Fruit fly (Drosophila melanogaster) whole organism, embryonic: ENCODE measurements around the gene CG3703.
A peak's percentile ranks its signal among the peaks of the same experiment; 100 is the strongest.

Source experiments
- Awh ChIP-seq: fragments of 200-800 bp; sonication (Bioruptor generic); IDR thresholded peaks from 2 replicates; pipeline ENCODE4, ENCODE4 v1.3.6; 2022; ENCODE audit warnings: missing biosample characterization, missing genetic modification characterization
- CG10321 ChIP-seq: fragments of 200-800 bp; sonication (Bioruptor generic); IDR thresholded peaks from 2 replicates; pipeline ENCODE4 v1.3.6; 2022; ENCODE audit warnings: missing biosample characterization, missing genetic modification characterization
- CG10565 ChIP-seq: fragments of 200-800 bp; sonication (Bioruptor generic); optimal IDR thresholded peaks from 3 replicates; lab custom pipeline; 2016; ENCODE audit warnings: missing biosample characterization, mild to moderate bottlenecking, missing genetic modification characterization
- CG12391 ChIP-seq: fragments of 200-800 bp; sonication (Bioruptor generic); optimal IDR thresholded peaks from 3 replicates; lab custom pipeline; 2018; ENCODE audit warnings: missing biosample characterization, mild to moderate bottlenecking, missing genetic modification characterization, moderate library complexity
- CG13424 ChIP-seq: fragments of 200-800 bp; sonication (Bioruptor generic); optimal IDR thresholded peaks from 2 replicates; lab custom pipeline; 2019; ENCODE audit warnings: missing biosample characterization, mild to moderate bottlenecking, missing genetic modification characterization, moderate library complexity
- CG13894 ChIP-seq: fragments of 200-800 bp; sonication (Bioruptor generic); optimal IDR thresholded peaks from 3 replicates; lab custom pipeline; 2018; ENCODE audit warnings: missing biosample characterization, mild to moderate bottlenecking, missing genetic modification characterization, moderate library complexity
- CG1647 ChIP-seq: fragments of 200-800 bp; sonication (Bioruptor generic); optimal IDR thresholded peaks from 3 replicates; lab custom pipeline; 2016; ENCODE audit warnings: missing biosample characterization, missing genetic modification characterization
- CG17328 ChIP-seq: fragments of 200-800 bp; sonication (Bioruptor generic); IDR thresholded peaks from 2 replicates; pipeline ENCODE4 v1.3.6; 2022; ENCODE audit warnings: missing biosample characterization, missing genetic modification characterization
- CG17361 ChIP-seq: fragments of 200-800 bp; sonication (Bioruptor generic); IDR thresholded peaks from 3 replicates; pipeline ENCODE4 v1.3.6; 2022; ENCODE audit warnings: missing biosample characterization, missing genetic modification characterization
- CG18262 ChIP-seq: fragments of 200-800 bp; optimal IDR thresholded peaks from 3 replicates; lab custom pipeline; 2019; ENCODE audit warnings: missing biosample characterization, mild to moderate bottlenecking, missing genetic modification characterization, moderate library complexity
- CG2678 ChIP-seq: fragments of 200-800 bp; sonication (Bioruptor generic); optimal IDR thresholded peaks from 3 replicates; lab custom pipeline; 2019; ENCODE audit warnings: missing biosample characterization, mild to moderate bottlenecking, missing genetic modification characterization, moderate library complexity
- CG4424 ChIP-seq: fragments of 200-800 bp; sonication (Bioruptor generic); optimal IDR thresholded peaks from 3 replicates; lab custom pipeline; 2016; ENCODE audit warnings: missing biosample characterization, missing genetic modification characterization
- CG4707 ChIP-seq: fragments of 200-800 bp; sonication (Bioruptor generic); optimal IDR thresholded peaks from 2 replicates; lab custom pipeline; 2018; ENCODE audit warnings: missing biosample characterization, mild to moderate bottlenecking, missing genetic modification characterization, moderate library complexity
- CG6175 ChIP-seq: fragments of 200-800 bp; sonication (Bioruptor generic); IDR thresholded peaks from 3 replicates; pipeline ENCODE4 v1.3.6; 2022; ENCODE audit warnings: missing biosample characterization, missing genetic modification characterization
- CG6254 ChIP-seq: fragments of 200-800 bp; sonication (Bioruptor generic); optimal IDR thresholded peaks from 3 replicates; lab custom pipeline; 2017; ENCODE audit warnings: mild to moderate bottlenecking, missing biosample characterization, missing genetic modification reagents, missing genetic modification characterization
- CG7987 ChIP-seq: fragments of 200-800 bp; sonication (Bioruptor generic); optimal IDR thresholded peaks from 2 replicates; lab custom pipeline; 2018; ENCODE audit warnings: missing biosample characterization, mild to moderate bottlenecking, missing genetic modification characterization, moderate library complexity
- CG9727 ChIP-seq: fragments of 200-800 bp; sonication (Bioruptor generic); optimal IDR thresholded peaks from 3 replicates; lab custom pipeline; 2017; ENCODE audit warnings: missing biosample characterization, mild to moderate bottlenecking, missing genetic modification characterization
- Dip3 ChIP-seq: fragments of 200-800 bp; sonication (Bioruptor generic); optimal IDR thresholded peaks from 3 replicates; lab custom pipeline; 2016; ENCODE audit warnings: missing biosample characterization, missing genetic modification characterization
- GATAe ChIP-seq: fragments of 200-800 bp; sonication (Bioruptor generic); conservative IDR thresholded peaks from 2 replicates; pipeline ENCODE4 v1.3.6; 2022; ENCODE audit warnings: missing biosample characterization, missing genetic modification characterization
- Hey ChIP-seq: fragments of 200-800 bp; sonication (Bioruptor generic); optimal IDR thresholded peaks from 3 replicates; lab custom pipeline; 2018; ENCODE audit warnings: missing biosample characterization, mild to moderate bottlenecking, missing genetic modification characterization
- Hr3 ChIP-seq: fragments of 200-800 bp; sonication (Bioruptor generic); optimal IDR thresholded peaks from 3 replicates; lab custom pipeline; 2016; ENCODE audit warnings: missing biosample characterization, missing genetic modification characterization
- Hsf ChIP-seq: fragments of 200-800 bp; sonication (Bioruptor generic); optimal IDR thresholded peaks from 3 replicates; lab custom pipeline; 2016; ENCODE audit warnings: missing biosample characterization, missing genetic modification characterization
- Myb ChIP-seq: fragments of 200-800 bp; sonication (Bioruptor generic); optimal IDR thresholded peaks from 2 replicates; lab custom pipeline; 2016; ENCODE audit warnings: missing biosample characterization, missing genetic modification characterization
- NK7.1 ChIP-seq: fragments of 200-800 bp; sonication (Bioruptor generic); optimal IDR thresholded peaks from 3 replicates; lab custom pipeline; 2016; ENCODE audit warnings: missing biosample characterization, missing genetic modification characterization
- Poxn ChIP-seq: fragments of 200-800 bp; sonication (Bioruptor generic); IDR thresholded peaks from 2 replicates; pipeline ENCODE4 v1.3.6; 2022; ENCODE audit warnings: missing biosample characterization, missing genetic modification characterization
- Sox100B ChIP-seq: fragments of 200-800 bp; sonication (Bioruptor generic); optimal IDR thresholded peaks from 3 replicates; lab custom pipeline; 2018; ENCODE audit warnings: missing biosample characterization, mild to moderate bottlenecking, missing genetic modification characterization
- Sry-β ChIP-seq: fragments of 200-800 bp; sonication (Bioruptor generic); optimal IDR thresholded peaks from 2 replicates; lab custom pipeline; 2018; ENCODE audit warnings: missing biosample characterization, mild to moderate bottlenecking, missing genetic modification characterization, moderate library complexity
- Sry-δ ChIP-seq: fragments of 200-800 bp; sonication (Bioruptor generic); optimal IDR thresholded peaks from 2 replicates; lab custom pipeline; 2016; ENCODE audit warnings: missing biosample characterization, missing genetic modification characterization
- caup ChIP-seq: fragments of 200-800 bp; sonication (Bioruptor generic); optimal IDR thresholded peaks from 3 replicates; lab custom pipeline; 2017; ENCODE audit warnings: missing biosample characterization, mild to moderate bottlenecking, missing genetic modification characterization, moderate library complexity; ENCODE audit not compliant: severe bottlenecking
- ci ChIP-seq: fragments of 200-800 bp; sonication (Bioruptor generic); IDR thresholded peaks from 3 replicates; pipeline ENCODE4 v1.3.6; 2022; ENCODE audit warnings: missing biosample characterization, missing genetic modification characterization
- croc ChIP-seq: fragments of 200-800 bp; sonication (Bioruptor generic); conservative IDR thresholded peaks from 3 replicates; pipeline ENCODE4 v1.3.6; 2022; ENCODE audit warnings: missing biosample characterization, missing genetic modification characterization
- crol ChIP-seq: fragments of 200-800 bp; sonication (Bioruptor generic); IDR thresholded peaks from 2 replicates; pipeline ENCODE4 v1.3.6; 2022; ENCODE audit warnings: missing biosample characterization, missing genetic modification characterization
- dimm ChIP-seq: fragments of 200-800 bp; sonication (Bioruptor generic); IDR thresholded peaks from 2 replicates; pipeline ENCODE4 v1.3.6; 2022; ENCODE audit warnings: missing biosample characterization, missing genetic modification characterization
- dmrt11E ChIP-seq: fragments of 200-800 bp; sonication (Bioruptor generic); optimal IDR thresholded peaks from 3 replicates; lab custom pipeline; 2018; ENCODE audit warnings: missing biosample characterization, mild to moderate bottlenecking, missing genetic modification characterization, moderate library complexity
- dmrt99B ChIP-seq: fragments of 200-800 bp; sonication (Bioruptor generic); optimal IDR thresholded peaks from 2 replicates; lab custom pipeline; 2018; ENCODE audit warnings: missing biosample characterization, mild to moderate bottlenecking, missing genetic modification characterization, moderate library complexity
- gsb ChIP-seq: fragments of 200-800 bp; sonication (Bioruptor generic); IDR thresholded peaks from 2 replicates; pipeline ENCODE4 v1.3.6; 2022; ENCODE audit warnings: missing biosample characterization, missing genetic modification characterization
- gsb-n ChIP-seq: fragments of 200-800 bp; sonication (Bioruptor generic); optimal IDR thresholded peaks from 3 replicates; lab custom pipeline; 2018; ENCODE audit warnings: missing biosample characterization, mild to moderate bottlenecking, missing genetic modification characterization
- gt ChIP-seq: fragments of 200-800 bp; sonication (Bioruptor generic); IDR thresholded peaks from 2 replicates; pipeline ENCODE4 v1.3.6; 2022; ENCODE audit warnings: missing biosample characterization, missing genetic modification characterization
- hbn ChIP-seq: fragments of 200-800 bp; sonication (Bioruptor generic); IDR thresholded peaks from 2 replicates; pipeline ENCODE4 v1.3.6; 2022; ENCODE audit warnings: missing biosample characterization, missing genetic modification characterization; ENCODE audit not compliant: partially characterized antibody
- jigr1 ChIP-seq: fragments of 200-800 bp; sonication (Bioruptor generic); IDR thresholded peaks from 3 replicates; pipeline ENCODE4 v1.3.6; 2022; ENCODE audit warnings: missing biosample characterization, missing genetic modification characterization
- jumu ChIP-seq: fragments of 200-800 bp; sonication (Bioruptor generic); optimal IDR thresholded peaks from 3 replicates; lab custom pipeline; 2016; ENCODE audit warnings: missing biosample characterization, missing genetic modification characterization
- lab ChIP-seq: fragments of 200-800 bp; sonication (Bioruptor generic); optimal IDR thresholded peaks from 3 replicates; lab custom pipeline; 2017; ENCODE audit warnings: missing biosample characterization, missing genetic modification characterization, mild to moderate bottlenecking, moderate library complexity, missing genetic modification reagents
- peb ChIP-seq: fragments of 200-800 bp; sonication (Bioruptor generic); IDR thresholded peaks from 2 replicates; pipeline ENCODE4 v1.3.6; 2022; ENCODE audit warnings: missing biosample characterization, missing genetic modification characterization
- row ChIP-seq: fragments of 200-800 bp; sonication (Bioruptor generic); IDR thresholded peaks from 3 replicates; pipeline ENCODE4 v1.3.6; 2022; ENCODE audit warnings: missing biosample characterization, missing genetic modification characterization
- slp2 ChIP-seq: fragments of 200-800 bp; sonication (Bioruptor generic); optimal IDR thresholded peaks from 2 replicates; lab custom pipeline; 2016; ENCODE audit warnings: missing biosample characterization, missing genetic modification characterization
- so ChIP-seq: fragments of 200-800 bp; sonication (Bioruptor generic); IDR thresholded peaks from 3 replicates; pipeline ENCODE4 v1.3.6; 2022; ENCODE audit warnings: missing biosample characterization, missing genetic modification characterization
- sob ChIP-seq: fragments of 200-800 bp; sonication (Bioruptor generic); IDR thresholded peaks from 2 replicates; pipeline ENCODE4 v1.3.6; 2022; ENCODE audit warnings: missing biosample characterization, missing genetic modification characterization
- twi ChIP-seq: fragments of 200-800 bp; optimal IDR thresholded peaks from 2 replicates; lab custom pipeline; 2019; ENCODE audit warnings: missing biosample characterization, mild to moderate bottlenecking, missing genetic modification characterization, moderate library complexity
- vnd ChIP-seq: fragments of 200-800 bp; sonication (Bioruptor generic); IDR thresholded peaks from 3 replicates; pipeline ENCODE4 v1.3.6; 2022; ENCODE audit warnings: missing biosample characterization, missing genetic modification characterization; ENCODE audit not compliant: partially characterized antibody

CG3703 gene

DNA sequence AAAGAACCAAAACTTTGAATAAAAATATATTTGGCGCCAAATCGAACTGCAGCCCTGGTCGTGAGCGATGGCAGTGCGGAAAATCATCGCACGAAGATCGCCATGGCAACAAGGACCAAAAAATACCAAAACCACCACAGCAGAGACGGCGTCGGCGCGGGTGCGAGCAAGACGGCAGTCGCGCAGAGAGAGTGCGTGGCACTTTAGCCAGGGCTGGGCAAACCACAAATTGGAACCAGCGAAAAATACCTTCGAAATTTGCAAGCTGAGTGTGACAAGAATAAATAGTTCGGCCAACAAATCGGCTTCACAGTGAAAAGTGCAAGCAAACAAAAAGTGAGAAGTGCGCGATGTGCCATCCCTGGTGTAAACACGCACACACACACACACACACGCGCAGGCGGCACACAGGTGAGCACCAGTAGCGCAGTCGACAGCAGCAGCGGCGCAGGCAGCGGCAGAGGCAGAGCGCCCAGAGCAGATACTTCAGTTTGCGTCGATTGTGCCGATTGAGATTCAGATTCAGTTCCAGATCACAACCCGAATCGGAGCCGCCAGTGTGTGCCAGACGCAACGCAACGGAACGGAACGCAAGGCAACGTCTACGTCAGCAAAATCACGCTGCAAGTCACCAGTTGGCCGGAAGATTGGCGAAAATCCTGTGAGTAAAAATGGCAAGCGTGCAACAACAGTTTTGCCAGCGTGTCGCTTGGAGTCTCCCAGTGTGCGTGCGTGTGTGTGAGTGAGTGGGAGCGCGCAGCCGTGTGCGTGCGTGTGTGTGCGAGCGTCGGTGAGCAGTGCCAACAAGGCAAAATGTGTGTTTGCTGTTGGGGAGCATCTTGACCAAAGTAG, 10.3 kb downstream of the CG3703 start, which contains the start of gene TRAM (continued):
- peak; percentile 99 for TF ChIP-seq sob (GFP tag; lab: Robert Waterston, UW)
- peak; percentile 97 for TF ChIP-seq Hr3 (GFP tag; lab: Kevin White, UChicago)
- peak; percentile 96 for TF ChIP-seq CG6175
- peak; percentile 97 for TF ChIP-seq CG17361 (GFP tag; lab: Robert Waterston, UW)
- no peak for TF ChIP-seq Sox100B
- peak; percentile 94 for TF ChIP-seq Sry-δ (GFP tag; lab: Kevin White, UChicago)
- TF ChIP-seq caup, result peak; percentile 98
- peak; percentile 95 for TF ChIP-seq CG18262 (tag; lab: Kevin White, UChicago)
- TF ChIP-seq Poxn (GFP tag; lab: Robert Waterston, UW), result peak; percentile 98
- TF ChIP-seq twi (tag; lab: Kevin White, UChicago), result peak; percentile 90
- TF ChIP-seq dmrt11E, result peak; percentile 97
- peak; percentile 98 for TF ChIP-seq slp2
- peak; percentile 98 for TF ChIP-seq CG4424 (GFP tag; lab: Kevin White, UChicago)
- TF ChIP-seq Sry-β, result peak; percentile 66
- TF ChIP-seq croc (GFP tag; lab: Robert Waterston, UW), result peak; percentile 99
- TF ChIP-seq peb, result peak; percentile 98
- peak; percentile 99 for TF ChIP-seq row
- peak; percentile 100 for TF ChIP-seq CG17328 (GFP tag; lab: Robert Waterston, UW)
- TF ChIP-seq hbn (GFP tag; lab: Robert Waterston, UW), result peak; percentile 69
- TF ChIP-seq CG1647 (GFP tag; lab: Kevin White, UChicago), result peak; percentile 95
- TF ChIP-seq CG10321 (GFP tag; lab: Robert Waterston, UW), result peak; percentile 91
- TF ChIP-seq dmrt99B (tag; lab: Kevin White, UChicago), result peak; percentile 98
- TF ChIP-seq CG10565, result peak; percentile 89
- peak; percentile 96 for TF ChIP-seq jigr1 (GFP tag; lab: Robert Waterston, UW)
- peak; percentile 69; the same call in 2 of the 3 replicates for TF ChIP-seq vnd (GFP tag; lab: Robert Waterston, UW)
- peak; percentile 88 for TF ChIP-seq crol
- TF ChIP-seq dimm (GFP tag; lab: Robert Waterston, UW), result peak; percentile 97
- peak; percentile 99 for TF ChIP-seq so (GFP tag; lab: Robert Waterston, UW)
- TF ChIP-seq CG2678, result peak; percentile 98
- peak; percentile 93 for TF ChIP-seq Myb (GFP tag; lab: Kevin White, UChicago)
- TF ChIP-seq ci (GFP tag; lab: Robert Waterston, UW), result peak; percentile 100
- TF ChIP-seq CG12391 (tag; lab: Kevin White, UChicago), result peak; percentile 98
- TF ChIP-seq Hsf (GFP tag; lab: Kevin White, UChicago), result peak; percentile 98
- peak; percentile 97 for TF ChIP-seq CG13894 (tag; lab: Kevin White, UChicago)
- TF ChIP-seq NK7.1 (GFP tag; lab: Kevin White, UChicago), result peak; percentile 96
- TF ChIP-seq CG9727 (GFP tag; lab: Kevin White, UChicago), result peak; percentile 99
- TF ChIP-seq CG4707 (GFP tag; lab: Kevin White, UChicago), result peak; percentile 91
- TF ChIP-seq gt (GFP tag; lab: Robert Waterston, UW), result peak; percentile 97
- TF ChIP-seq gsb, result peak; percentile 98
- peak; percentile 94 for TF ChIP-seq CG6254
- peak; percentile 99 for TF ChIP-seq Awh (GFP tag; lab: Robert Waterston, UW)
- TF ChIP-seq gsb-n, result peak; percentile 96
- peak; percentile 94 for TF ChIP-seq CG7987 (GFP tag; lab: Kevin White, UChicago)
- TF ChIP-seq lab (GFP tag; lab: Kevin White, UChicago), result peak; percentile 99
- TF ChIP-seq GATAe (GFP tag; lab: Robert Waterston, UW), result peak; percentile 93
- TF ChIP-seq jumu, result peak; percentile 99
- TF ChIP-seq Hey (tag; lab: Kevin White, UChicago), result peak; percentile 96
- TF ChIP-seq CG13424 (tag; lab: Kevin White, UChicago), result peak; percentile 98
- TF ChIP-seq Dip3, result peak; percentile 97
